Worm (Caenorhabditis elegans): ENCODE data around the gene col-102.

The col-102 gene

ce11 chrIV:607628-608027, 3.4 kb downstream of the col-102 start:
- TF ChIP-seq unc-62 (GFP tag; optimal IDR thresholded peaks at IDR 0.05), result no peak
- TF ChIP-seq C34F6.9 (tag; optimal IDR thresholded peaks at IDR 0.05), result no peak
- TF ChIP-seq sma-3 (GFP tag; optimal IDR thresholded peaks at IDR 0.05), result no peak
- no peak for TF ChIP-seq nhr-21 (tag; optimal IDR thresholded peaks at IDR 0.05)
- TF ChIP-seq sem-4 (tag; optimal IDR thresholded peaks at IDR 0.05), result no peak
- no peak for TF ChIP-seq egl-27 (tag; optimal IDR thresholded peaks at IDR 0.05)
- peak; percentile 24 for TF ChIP-seq F13H6.1 (tag; optimal IDR thresholded peaks at IDR 0.05)
- TF ChIP-seq nhr-129 (tag; optimal IDR thresholded peaks at IDR 0.05), result peak; percentile 47
- TF ChIP-seq lsy-2 (tag; optimal IDR thresholded peaks at IDR 0.05), result no peak

ce11 chrIV:613155-613554, 8.9 kb downstream of the col-102 start:
- TF ChIP-seq snpc-4 (tag; optimal IDR thresholded peaks at IDR 0.05), result no peak
- TF ChIP-seq nhr-23 (tag; optimal IDR thresholded peaks at IDR 0.05), result no peak
- no peak for TF ChIP-seq elt-3 (tag; optimal IDR thresholded peaks at IDR 0.05)
- TF ChIP-seq blmp-1 (tag; optimal IDR thresholded peaks at IDR 0.05; ENCODE audit: insufficient read depth), result no peak
- TF ChIP-seq egl-27 (tag; optimal IDR thresholded peaks at IDR 0.05), result no peak
- no peak for TF ChIP-seq nhr-10 (tag; optimal IDR thresholded peaks at IDR 0.05)
- no peak for TF ChIP-seq crh-2 (tag; optimal IDR thresholded peaks at IDR 0.05)
- no peak for TF ChIP-seq ZK546.5 (tag; optimal IDR thresholded peaks at IDR 0.05)
- no peak for TF ChIP-seq nhr-21 (tag; optimal IDR thresholded peaks at IDR 0.05)
- no peak for TF ChIP-seq lin-11 (tag; optimal IDR thresholded peaks at IDR 0.05)
- TF ChIP-seq ztf-4 (tag; optimal IDR thresholded peaks at IDR 0.05), result no peak
- TF ChIP-seq lin-39 (tag; optimal IDR thresholded peaks at IDR 0.05), result no peak

- TF ChIP-seq ztf-11 (tag; optimal IDR thresholded peaks at IDR 0.05), result no peak
- TF ChIP-seq snpc-4 (tag; optimal IDR thresholded peaks at IDR 0.05), result no peak
- TF ChIP-seq unc-39 (tag; optimal IDR thresholded peaks at IDR 0.05), result no peak
- no peak for TF ChIP-seq lin-13 (GFP tag; optimal IDR thresholded peaks at IDR 0.05)
Observed at ce11 chrIV:615244-615643, 11.0 kb downstream of the col-102 start, which contains the start of gene C18H7.1. Gene C18H7.1, plus strand, starts transcription at chrIV:615544.

ce11 chrIV:619766-620165, 15.5 kb downstream of the col-102 start:
- TF ChIP-seq skn-1 (tag; optimal IDR thresholded peaks at IDR 0.05) (no peak), alr-1 (tag; optimal IDR thresholded peaks at IDR 0.05) (no peak), mdl-1 (tag; optimal IDR thresholded peaks at IDR 0.05) (no peak), lin-13 (GFP tag; optimal IDR thresholded peaks at IDR 0.05) (no peak)

- TF ChIP-seq fos-1 (tag; optimal IDR thresholded peaks at IDR 0.05) (peak; percentile 49), ztf-1 (GFP tag; conservative IDR thresholded peaks at IDR 0.05) (no peak), F13H6.1 (tag; optimal IDR thresholded peaks at IDR 0.05) (no peak), ceh-16 (tag; optimal IDR thresholded peaks at IDR 0.05) (no peak), dmd-4 (tag; optimal IDR thresholded peaks at IDR 0.05) (no peak), skn-1 (tag; optimal IDR thresholded peaks at IDR 0.05) (no peak), R02D3.7 (tag; optimal IDR thresholded peaks at IDR 0.05) (no peak), nhr-21 (tag; optimal IDR thresholded peaks at IDR 0.05) (peak; percentile 47), elt-1 (tag; optimal IDR thresholded peaks at IDR 0.05) (no peak), nhr-12 (tag; optimal IDR thresholded peaks at IDR 0.05) (no peak), lin-11 (tag; optimal IDR thresholded peaks at IDR 0.05) (peak; percentile 51), sma-9 (GFP tag; optimal IDR thresholded peaks at IDR 0.05) (no peak), sma-9 (tag; optimal IDR thresholded peaks at IDR 0.05) (no peak), ama-1 (optimal IDR thresholded peaks at IDR 0.05) (no peak), nhr-129 (tag; optimal IDR thresholded peaks at IDR 0.05) (peak; percentile 68), crh-2 (tag; optimal IDR thresholded peaks at IDR 0.05) (no peak), lsy-2 (tag; optimal IDR thresholded peaks at IDR 0.05) (peak in 1 of 2 experiments; percentile 62), aly-2 (tag; optimal IDR thresholded peaks at IDR 0.05) (no peak), unc-39 (tag; optimal IDR thresholded peaks at IDR 0.05) (no peak), alr-1 (tag; optimal IDR thresholded peaks at IDR 0.05) (no peak), ZK546.5 (tag; optimal IDR thresholded peaks at IDR 0.05) (no peak), egl-27 (tag; optimal IDR thresholded peaks at IDR 0.05) (no peak), nhr-11 (tag; optimal IDR thresholded peaks at IDR 0.05) (no peak), peb-1 (tag; optimal IDR thresholded peaks at IDR 0.05) (no peak), blmp-1 (tag; optimal IDR thresholded peaks at IDR 0.05; ENCODE audit: insufficient read depth) (no peak), zag-1 (tag; optimal IDR thresholded peaks at IDR 0.05) (no peak), lin-13 (GFP tag; optimal IDR thresholded peaks at IDR 0.05) (peak; percentile 55), ztf-4 (tag; optimal IDR thresholded peaks at IDR 0.05) (no peak), nhr-10 (tag; optimal IDR thresholded peaks at IDR 0.05) (no peak), unc-55 (GFP tag; optimal IDR thresholded peaks at IDR 0.05) (peak; percentile 72), mdl-1 (tag; optimal IDR thresholded peaks at IDR 0.05) (no peak), sma-3 (GFP tag; optimal IDR thresholded peaks at IDR 0.05) (peak; percentile 37), nhr-23 (tag; optimal IDR thresholded peaks at IDR 0.05) (no peak), nhr-77 (tag; optimal IDR thresholded peaks at IDR 0.05) (peak; percentile 25), gmeb-1 (tag; optimal IDR thresholded peaks at IDR 0.05) (peak; percentile 61), C34F6.9 (tag; optimal IDR thresholded peaks at IDR 0.05) (peak; percentile 40), snpc-4 (tag; optimal IDR thresholded peaks at IDR 0.05) (peak; percentile 3), mab-5 (tag; optimal IDR thresholded peaks at IDR 0.05) (no peak), elt-3 (tag; optimal IDR thresholded peaks at IDR 0.05) (no peak), Y55F3AM.14 (GFP tag; optimal IDR thresholded peaks at IDR 0.05) (no peak)
Observed at ce11 chrIV:620324-620723, 16.1 kb downstream of the col-102 start.

Measured in whole organism, L2 larva.